Fruit fly (Drosophila melanogaster): Measurements from ENCODE around the gene CG13599.

Gene CG13599

dm6 chr3R:23887096-23887421, 44.4 kb upstream of the CG13599 start (continued):
- TF ChIP-seq org-1 (GFP tag; optimal IDR thresholded peaks at IDR 0.05) (peak; percentile 73), fd64A (GFP tag; optimal IDR thresholded peaks at IDR 0.05) (peak; percentile 78), CG10274 (GFP tag; optimal IDR thresholded peaks at IDR 0.05) (peak; percentile 50), chif (GFP tag; optimal IDR thresholded peaks at IDR 0.05) (peak; percentile 38 to 72), Sox100B (GFP tag; optimal IDR thresholded peaks at IDR 0.05) (peak; percentile 92), esg (GFP tag; conservative IDR thresholded peaks at IDR 0.05) (peak; percentile 88), NK7.1 (GFP tag; optimal IDR thresholded peaks at IDR 0.05) (peak; percentile 8), slou (GFP tag; optimal IDR thresholded peaks at IDR 0.05) (no peak), NC2α (GFP tag; optimal IDR thresholded peaks at IDR 0.05) (peak; percentile 23), maf-S (GFP tag; optimal IDR thresholded peaks at IDR 0.05) (peak; percentile 5), Bdp1 (GFP tag; optimal IDR thresholded peaks at IDR 0.05) (peak; percentile 55), C15 (GFP tag; IDR thresholded peaks at IDR 0.05) (peak; percentile 75; the same call in 1 of the 3 replicates), Myb (GFP tag; optimal IDR thresholded peaks at IDR 0.05) (no peak), pros (GFP tag; optimal IDR thresholded peaks at IDR 0.05) (no peak), otp (GFP tag; IDR thresholded peaks at IDR 0.05) (peak; percentile 94), Meics (GFP tag; optimal IDR thresholded peaks at IDR 0.05) (peak; percentile 68), Dp (GFP tag; optimal IDR thresholded peaks at IDR 0.05) (no peak), CG16813 (GFP tag; IDR thresholded peaks at IDR 0.05; ENCODE audit: partially characterized antibody) (no peak), zen2 (GFP tag; IDR thresholded peaks at IDR 0.05; ENCODE audit: partially characterized antibody) (no peak), CG18476 (GFP tag; optimal IDR thresholded peaks at IDR 0.05) (peak; percentile 89), HLH3B (GFP tag; IDR thresholded peaks at IDR 0.05) (peak; percentile 94), CG8388 (GFP tag; optimal IDR thresholded peaks at IDR 0.05) (peak; percentile 97), CoRest (tag; optimal IDR thresholded peaks at IDR 0.05) (peak; percentile 95), Ada2b (GFP tag; IDR thresholded peaks at IDR 0.05) (peak; percentile 85), CG31365 (tag; optimal IDR thresholded peaks at IDR 0.05) (peak; percentile 51), h (optimal IDR thresholded peaks at IDR 0.05) (no peak), B-H2 (GFP tag; optimal IDR thresholded peaks at IDR 0.05) (no peak), jigr1 (GFP tag; IDR thresholded peaks at IDR 0.05) (peak; percentile 69; the same call in 2 of the 3 replicates), yki (optimal IDR thresholded peaks at IDR 0.05) (no peak), CG9727 (GFP tag; optimal IDR thresholded peaks at IDR 0.05) (peak; percentile 94), Pdp1 (GFP tag; optimal IDR thresholded peaks at IDR 0.05) (peak; percentile 52 to 69), ase (GFP tag; IDR thresholded peaks at IDR 0.05) (peak; percentile 90), CG14860 (GFP tag; IDR thresholded peaks at IDR 0.05; ENCODE audit: partially characterized antibody) (no peak), HmgZ (tag; optimal IDR thresholded peaks at IDR 0.05) (peak; percentile 80), CG2889 (GFP tag; IDR thresholded peaks at IDR 0.05) (peak; percentile 88), CkIIα-i1 (GFP tag; IDR thresholded peaks at IDR 0.05) (no peak), odd (GFP tag; optimal IDR thresholded peaks at IDR 0.05) (peak; percentile 73), sisA (GFP tag; IDR thresholded peaks at IDR 0.05) (peak; percentile 96), CG11560 (tag; IDR thresholded peaks at IDR 0.05) (peak; percentile 80), MTF-1 (GFP tag; optimal IDR thresholded peaks at IDR 0.05; ENCODE audit: borderline replicate concordance) (peak; percentile 89), CG15601 (tag; optimal IDR thresholded peaks at IDR 0.05) (peak; percentile 96), Max (GFP tag; optimal IDR thresholded peaks at IDR 0.05) (peak; percentile 89), CG3065 (GFP tag; optimal IDR thresholded peaks at IDR 0.05) (peak; percentile 69), BtbVII (GFP tag; optimal IDR thresholded peaks at IDR 0.05) (peak; percentile 71), vfl (GFP tag; optimal IDR thresholded peaks at IDR 0.05) (no peak), CG8089 (GFP tag; optimal IDR thresholded peaks at IDR 0.05) (peak; percentile 8), CG15696 (tag; optimal IDR thresholded peaks at IDR 0.05) (peak; percentile 98), CG12104 (GFP tag; optimal IDR thresholded peaks at IDR 0.05) (peak; percentile 88), hkb (optimal IDR thresholded peaks at IDR 0.05) (no peak), hkb (GFP tag; IDR thresholded peaks at IDR 0.05) (peak; percentile 95), fd96Cb (tag; optimal IDR thresholded peaks at IDR 0.05) (peak; percentile 97), Blimp-1 (GFP tag; optimal IDR thresholded peaks at IDR 0.05) (peak; percentile 98)
